Fruit fly (Drosophila melanogaster) whole organism, embryonic: ENCODE results near the gene CG32599.
A peak's percentile ranks its signal among the peaks of the same experiment; 100 is the strongest.

Experiments
- Ada2b ChIP-seq: fragments of 200-800 bp; sonication (Bioruptor generic); IDR thresholded peaks from 2 replicates; pipeline ENCODE4 v1.3.6; 2022; ENCODE audit warnings: missing biosample characterization, missing genetic modification characterization
- Adf1 ChIP-seq: fragments of 200-800 bp; sonication (Bioruptor generic); IDR thresholded peaks from 2 replicates; pipeline ENCODE4 v1.3.6; 2022; ENCODE audit warnings: missing biosample characterization, missing genetic modification characterization
- CG1024 ChIP-seq: fragments of 200-800 bp; sonication (Bioruptor generic); IDR thresholded peaks from 2 replicates; pipeline ENCODE4 v1.3.6; 2022; ENCODE audit warnings: missing biosample characterization, missing genetic modification characterization
- CG11504 ChIP-seq: fragments of 200-800 bp; sonication (Bioruptor generic); optimal IDR thresholded peaks from 3 replicates; lab custom pipeline; 2019; ENCODE audit warnings: missing biosample characterization, mild to moderate bottlenecking, missing genetic modification characterization, moderate library complexity
- CG12071 ChIP-seq: fragments of 200-800 bp; sonication (Bioruptor generic); optimal IDR thresholded peaks from 3 replicates; lab custom pipeline; 2018; ENCODE audit warnings: missing biosample characterization, mild to moderate bottlenecking, missing genetic modification characterization
- CG13123 ChIP-seq: fragments of 200-800 bp; sonication (Bioruptor generic); optimal IDR thresholded peaks from 2 replicates; lab custom pipeline; 2016; ENCODE audit warnings: missing biosample characterization, missing genetic modification characterization
- CG13287 ChIP-seq: fragments of 200-800 bp; sonication (Bioruptor generic); IDR thresholded peaks from 2 replicates; pipeline ENCODE4 v1.3.6; 2022; ENCODE audit warnings: missing biosample characterization, missing genetic modification characterization; ENCODE audit not compliant: partially characterized antibody
- CG14441 ChIP-seq: fragments of 200-800 bp; sonication (Bioruptor generic); IDR thresholded peaks from 2 replicates; pipeline ENCODE4 v1.3.6; 2022; ENCODE audit warnings: missing biosample characterization, missing genetic modification characterization
- CG18619 ChIP-seq: fragments of 200-800 bp; sonication (Bioruptor generic); optimal IDR thresholded peaks from 3 replicates; lab custom pipeline; 2017; ENCODE audit warnings: missing biosample characterization, mild to moderate bottlenecking, missing genetic modification characterization
- CG2199 ChIP-seq: fragments of 200-800 bp; sonication (Bioruptor generic); IDR thresholded peaks from 3 replicates; pipeline ENCODE4 v1.3.6; 2022; ENCODE audit warnings: missing biosample characterization, missing genetic modification characterization
- CG31441 ChIP-seq: fragments of 200-800 bp; sonication (Bioruptor generic); IDR thresholded peaks from 2 replicates; pipeline ENCODE4 v1.3.6; 2022; ENCODE audit warnings: missing biosample characterization, missing genetic modification characterization
- CG3838 ChIP-seq: fragments of 200-800 bp; sonication (Bioruptor generic); optimal IDR thresholded peaks from 3 replicates; lab custom pipeline; 2016; ENCODE audit warnings: missing biosample characterization, missing genetic modification characterization
- CG4707 ChIP-seq: fragments of 200-800 bp; sonication (Bioruptor generic); optimal IDR thresholded peaks from 2 replicates; lab custom pipeline; 2018; ENCODE audit warnings: missing biosample characterization, mild to moderate bottlenecking, missing genetic modification characterization, moderate library complexity
- CG4820 ChIP-seq: fragments of 200-800 bp; sonication (Bioruptor generic); optimal IDR thresholded peaks from 3 replicates; lab custom pipeline; 2016; ENCODE audit warnings: missing biosample characterization, missing genetic modification characterization
- CG5180 ChIP-seq: fragments of 200-800 bp; sonication (Bioruptor generic); optimal IDR thresholded peaks from 3 replicates; lab custom pipeline; 2017; ENCODE audit warnings: missing biosample characterization, missing genetic modification characterization, mild to moderate bottlenecking, moderate library complexity, missing genetic modification reagents
- CG5953 ChIP-seq: fragments of 200-800 bp; sonication (Bioruptor generic); IDR thresholded peaks from 2 replicates; pipeline ENCODE4 v1.3.6; 2022; ENCODE audit warnings: missing biosample characterization, missing genetic modification characterization
- CG6791 ChIP-seq: fragments of 200-800 bp; sonication (Bioruptor generic); IDR thresholded peaks from 3 replicates; pipeline ENCODE4 v1.3.6; 2022; ENCODE audit warnings: missing biosample characterization, missing genetic modification characterization; ENCODE audit not compliant: partially characterized antibody
- CG7556 ChIP-seq: fragments of 200-800 bp; sonication (Bioruptor generic); optimal IDR thresholded peaks from 2 replicates; lab custom pipeline; 2017; ENCODE audit warnings: missing biosample characterization, mild to moderate bottlenecking, missing genetic modification characterization
- Deaf1 ChIP-seq: fragments of 200-800 bp; optimal IDR thresholded peaks from 3 replicates; lab custom pipeline; 2019; ENCODE audit warnings: missing biosample characterization, mild to moderate bottlenecking, missing genetic modification characterization, moderate library complexity
- Fer1 ChIP-seq: fragments of 200-800 bp; sonication (Bioruptor generic); optimal IDR thresholded peaks from 2 replicates; lab custom pipeline; 2017; ENCODE audit warnings: missing biosample characterization, mild to moderate bottlenecking, missing genetic modification characterization
- Jarid2 ChIP-seq: fragments of 200-800 bp; sonication (Bioruptor generic); optimal IDR thresholded peaks from 3 replicates; lab custom pipeline; 2017; ENCODE audit warnings: mild to moderate bottlenecking, missing biosample characterization, missing genetic modification reagents, missing genetic modification characterization
- Meics ChIP-seq: fragments of 200-800 bp; sonication (Bioruptor generic); optimal IDR thresholded peaks from 2 replicates; lab custom pipeline; 2017; ENCODE audit warnings: missing biosample characterization, mild to moderate bottlenecking, missing genetic modification characterization
- NC2β ChIP-seq: fragments of 200-800 bp; sonication (Bioruptor generic); optimal IDR thresholded peaks from 2 replicates; lab custom pipeline; 2016; ENCODE audit warnings: missing biosample characterization, missing genetic modification characterization
- Oli ChIP-seq: fragments of 200-800 bp; sonication (Bioruptor generic); optimal IDR thresholded peaks from 2 replicates; lab custom pipeline; 2018; ENCODE audit warnings: missing biosample characterization, mild to moderate bottlenecking, missing genetic modification characterization, moderate library complexity
- Opbp ChIP-seq: fragments of 200-800 bp; sonication (Bioruptor generic); IDR thresholded peaks from 3 replicates; pipeline ENCODE4 v1.3.6; 2022; ENCODE audit warnings: missing biosample characterization, missing genetic modification characterization; ENCODE audit not compliant: partially characterized antibody
- PHDP ChIP-seq: fragments of 200-800 bp; sonication (Bioruptor generic); optimal IDR thresholded peaks from 3 replicates; lab custom pipeline; 2018; ENCODE audit warnings: missing biosample characterization, mild to moderate bottlenecking, missing genetic modification characterization, moderate library complexity
- Ravus ChIP-seq: fragments of 200-800 bp; sonication (Bioruptor generic); IDR thresholded peaks from 2 replicates; pipeline ENCODE4 v1.3.6; 2022; ENCODE audit warnings: missing biosample characterization, missing genetic modification characterization
- Rfx ChIP-seq: fragments of 200-800 bp; sonication (Bioruptor generic); IDR thresholded peaks from 2 replicates; pipeline ENCODE4 v1.3.6; 2022; ENCODE audit warnings: missing biosample characterization, missing genetic modification characterization
- Sox100B ChIP-seq: fragments of 200-800 bp; sonication (Bioruptor generic); optimal IDR thresholded peaks from 3 replicates; lab custom pipeline; 2018; ENCODE audit warnings: missing biosample characterization, mild to moderate bottlenecking, missing genetic modification characterization
- Sox102F ChIP-seq: fragments of 200-800 bp; sonication (Bioruptor generic); optimal IDR thresholded peaks from 2 replicates; lab custom pipeline; 2018; ENCODE audit warnings: missing biosample characterization, mild to moderate bottlenecking, missing genetic modification characterization, moderate library complexity
- Trl ChIP-seq, 3 experiments: fragments of >200 bp in 2 of 3; fragments of 200-800 bp in 1 of 3; sonication (Bioruptor generic) in 1 of 3; optimal IDR thresholded peaks; 2 replicates in 1 of 3; 3 replicates in 2 of 3; lab custom pipeline; 2016 to 2017; ENCODE audit warnings: missing biosample characterization in 1 of 3, missing genetic modification characterization in 1 of 3
- ap ChIP-seq: fragments of 200-800 bp; sonication (Bioruptor generic); IDR thresholded peaks from 2 replicates; pipeline ENCODE4 v1.3.6; 2022; ENCODE audit warnings: missing biosample characterization, missing genetic modification characterization
- az2 ChIP-seq: fragments of 200-800 bp; sonication (Bioruptor generic); optimal IDR thresholded peaks from 3 replicates; lab custom pipeline; 2016; ENCODE audit warnings: missing biosample characterization, missing genetic modification characterization
- bbx ChIP-seq: fragments of 200-800 bp; sonication (Bioruptor generic); IDR thresholded peaks from 2 replicates; pipeline ENCODE4 v1.3.6; 2022; ENCODE audit warnings: missing biosample characterization, missing genetic modification characterization; ENCODE audit not compliant: partially characterized antibody
- bsh ChIP-seq, 2 experiments: fragments of 200-800 bp; sonication (Bioruptor generic); optimal IDR thresholded peaks; 2 replicates each; lab custom pipeline; 2017 to 2018; ENCODE audit warnings: mild to moderate bottlenecking in 2 of 2, missing biosample characterization in 2 of 2, missing genetic modification characterization in 2 of 2, moderate library complexity in 1 of 2
- caup ChIP-seq: fragments of 200-800 bp; sonication (Bioruptor generic); optimal IDR thresholded peaks from 3 replicates; lab custom pipeline; 2017; ENCODE audit warnings: missing biosample characterization, mild to moderate bottlenecking, missing genetic modification characterization, moderate library complexity; ENCODE audit not compliant: severe bottlenecking
- cg ChIP-seq: fragments of 200-800 bp; sonication (Bioruptor generic); optimal IDR thresholded peaks from 3 replicates; lab custom pipeline; 2019; ENCODE audit warnings: missing biosample characterization, mild to moderate bottlenecking, missing genetic modification characterization, moderate library complexity
- chinmo ChIP-seq: fragments of 200-800 bp; sonication (Bioruptor generic); IDR thresholded peaks from 4 replicates; pipeline ENCODE4 v1.3.6; 2022; ENCODE audit warnings: missing biosample characterization, missing genetic modification characterization; ENCODE audit not compliant: partially characterized antibody
- ftz-f1 ChIP-seq: fragments of 200-800 bp; sonication (Bioruptor generic); optimal IDR thresholded peaks from 2 replicates; lab custom pipeline; 2016; ENCODE audit warnings: missing biosample characterization, missing genetic modification characterization
- jigr1 ChIP-seq: fragments of 200-800 bp; sonication (Bioruptor generic); IDR thresholded peaks from 3 replicates; pipeline ENCODE4 v1.3.6; 2022; ENCODE audit warnings: missing biosample characterization, missing genetic modification characterization
- salm ChIP-seq: fragments of 200-800 bp; sonication (Bioruptor generic); optimal IDR thresholded peaks from 2 replicates; lab custom pipeline; 2018; ENCODE audit warnings: missing biosample characterization, mild to moderate bottlenecking, missing genetic modification characterization
- sd ChIP-seq: fragments of 200-800 bp; sonication (Bioruptor generic); optimal IDR thresholded peaks from 3 replicates; lab custom pipeline; 2018; ENCODE audit warnings: missing biosample characterization, mild to moderate bottlenecking, missing genetic modification characterization, moderate library complexity
- sqz ChIP-seq: fragments of 200-800 bp; sonication (Bioruptor generic); optimal IDR thresholded peaks from 3 replicates; lab custom pipeline; 2018; ENCODE audit warnings: missing biosample characterization, mild to moderate bottlenecking, missing genetic modification characterization
- stwl ChIP-seq: fragments of 200-800 bp; sonication (Bioruptor generic); optimal IDR thresholded peaks from 3 replicates; lab custom pipeline; 2018; ENCODE audit warnings: missing biosample characterization, mild to moderate bottlenecking, missing genetic modification characterization, moderate library complexity
- twi ChIP-seq: fragments of 200-800 bp; optimal IDR thresholded peaks from 2 replicates; lab custom pipeline; 2019; ENCODE audit warnings: missing biosample characterization, mild to moderate bottlenecking, missing genetic modification characterization, moderate library complexity
- vvl ChIP-seq: fragments of 200-800 bp; sonication (Bioruptor generic); IDR thresholded peaks from 2 replicates; pipeline ENCODE4 v1.3.6; 2022; ENCODE audit warnings: missing biosample characterization, missing genetic modification characterization
- zf30C ChIP-seq: fragments of 200-800 bp; sonication (Bioruptor generic); optimal IDR thresholded peaks from 3 replicates; lab custom pipeline; 2018; ENCODE audit warnings: missing biosample characterization, mild to moderate bottlenecking, missing genetic modification characterization

Gene CG32599

DNA sequence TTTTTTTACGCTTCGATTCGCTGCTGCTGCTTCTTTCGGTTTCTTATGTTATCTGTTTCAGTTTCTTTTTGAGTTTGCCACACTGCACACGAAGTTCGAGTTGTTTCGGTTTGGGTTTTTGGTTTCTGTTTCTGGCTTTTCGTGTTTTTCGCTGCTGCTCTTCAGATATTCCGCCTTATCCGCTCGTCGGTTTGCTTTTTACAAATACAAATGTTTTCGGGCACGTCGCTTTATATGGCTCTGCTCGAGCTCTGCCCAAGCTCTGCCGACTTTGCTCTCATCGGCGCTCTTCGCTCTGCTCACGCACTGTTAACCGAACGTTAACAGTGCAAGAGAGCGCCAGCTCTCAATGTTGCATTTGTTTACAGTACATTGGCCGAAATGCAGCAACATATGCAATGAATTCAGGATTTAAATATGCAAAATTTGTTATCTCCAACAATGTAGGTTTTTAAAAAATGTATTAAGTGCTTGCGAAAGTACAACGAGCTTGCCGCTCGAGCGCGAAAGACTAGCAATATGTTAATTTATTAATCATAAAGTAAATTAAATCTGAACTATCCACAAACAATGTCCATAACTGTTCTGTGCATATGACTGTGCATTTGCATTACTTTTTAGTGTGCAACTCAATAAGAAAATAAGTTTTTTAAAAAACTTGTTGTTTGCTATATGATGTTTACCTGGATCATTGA, 32.1 kb upstream of the CG32599 start (continued):
- TF ChIP-seq stwl (peak; percentile 20), Sox102F (peak; percentile 11), CG3838 (GFP tag; lab: Kevin White, UChicago) (peak; percentile 23), Ada2b (no peak), CG31441 (GFP tag; lab: Robert Waterston, UW) (0 out of 2 replicates have a peak, but pooled peaks have one; percentile 10), CG13287 (GFP tag; lab: Robert Waterston, UW) (peak; percentile 46; the same call in 1 of the 2 replicates), PHDP (tag; lab: Kevin White, UChicago) (peak; percentile 1), CG5953 (GFP tag; lab: Robert Waterston, UW) (no peak), Ravus (GFP tag; lab: Robert Waterston, UW) (no peak), az2 (GFP tag; lab: Kevin White, UChicago) (no peak), CG6791 (GFP tag; lab: Robert Waterston, UW) (peak; percentile 50; the same call in 1 of the 3 replicates), CG4820 (GFP tag; lab: Kevin White, UChicago) (no peak), caup (GFP tag; lab: Kevin White, UChicago) (peak; percentile 1), NC2β (peak; percentile 15), CG11504 (peak; percentile 28), Meics (peak; percentile 3), Jarid2 (GFP tag; lab: Kevin White, UChicago) (peak; percentile 85), CG1024 (GFP tag; lab: Robert Waterston, UW) (no peak), CG2199 (GFP tag; lab: Robert Waterston, UW) (peak; percentile 70; the same call in 2 of the 3 replicates), vvl (GFP tag; lab: Robert Waterston, UW) (peak; percentile 44; the same call in 1 of the 2 replicates), CG13123 (GFP tag; lab: Kevin White, UChicago) (no peak), CG12071 (no peak), Rfx (GFP tag; lab: Robert Waterston, UW) (peak; percentile 31; the same call in 1 of the 2 replicates), bsh (GFP tag; optimal IDR thresholded peaks at IDR 0.05; lab: Kevin White, UChicago) (peak in 1 of 2 experiments; percentile 5), CG18619 (GFP tag; lab: Kevin White, UChicago) (peak; percentile 1), Opbp (peak; percentile 45; the same call in 1 of the 3 replicates), sd (peak; percentile 2), twi (no peak), bbx (GFP tag; lab: Robert Waterston, UW) (peak; percentile 45; the same call in 1 of the 2 replicates), Sox100B (GFP tag; lab: Kevin White, UChicago) (peak; percentile 14), salm (tag; lab: Kevin White, UChicago) (no peak), ftz-f1 (no peak), CG4707 (GFP tag; lab: Kevin White, UChicago) (no peak), Deaf1 (tag; lab: Kevin White, UChicago) (peak; percentile 76), CG5180 (peak; percentile 22), cg (GFP tag; lab: Kevin White, UChicago) (peak; percentile 45), Trl (optimal IDR thresholded peaks at IDR 0.05; lab: Kevin White, UChicago) (peak; percentile 76 to 88), Trl (GFP tag; optimal IDR thresholded peaks at IDR 0.05; lab: Kevin White, UChicago) (no peak), ap (GFP tag; lab: Robert Waterston, UW) (no peak), chinmo (GFP tag; lab: Robert Waterston, UW) (peak; percentile 79; the same call in 3 of the 4 replicates), jigr1 (GFP tag; lab: Robert Waterston, UW) (no peak), zf30C (GFP tag; lab: Kevin White, UChicago) (peak; percentile 2), Adf1 (GFP tag; lab: Robert Waterston, UW) (peak; percentile 90), sqz (GFP tag; lab: Kevin White, UChicago) (peak; percentile 1), Fer1 (GFP tag; lab: Kevin White, UChicago) (no peak), Oli (tag; lab: Kevin White, UChicago) (peak; percentile 25), CG14441 (GFP tag; lab: Robert Waterston, UW) (no peak; the same call in 1 of the 2 replicates), CG7556 (GFP tag; lab: Kevin White, UChicago) (peak; percentile 3)
